ENCODE assay signal across 1 worm cellular context in the genomic region with DNA sequence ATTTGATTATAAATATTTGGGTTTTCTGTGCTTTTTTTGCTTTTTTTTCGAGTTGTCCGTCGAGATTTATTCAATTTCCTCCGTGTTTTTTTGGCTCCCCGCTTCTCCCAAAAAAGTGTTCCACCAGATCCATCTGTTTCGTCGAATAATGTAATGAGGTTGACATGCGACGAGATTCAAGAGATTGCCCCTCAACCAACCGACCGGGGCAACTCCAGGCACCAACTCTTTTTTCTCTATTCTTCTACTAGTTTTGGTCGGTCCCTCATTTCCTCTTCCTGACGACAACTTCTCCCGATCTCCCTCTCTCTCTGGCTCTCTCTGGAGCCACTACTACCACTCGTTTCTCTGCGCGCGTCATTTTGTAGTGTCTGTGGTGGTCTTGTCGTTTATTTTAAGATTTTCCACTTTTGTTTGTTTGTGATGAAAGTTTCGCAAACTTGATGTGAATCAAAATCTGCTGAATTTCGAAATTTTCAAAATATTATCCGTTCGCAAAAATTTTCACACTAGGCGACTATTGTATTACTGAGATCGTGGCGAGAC.
TF ChIP-seq lines count a peak whose summit lies in the region.

No protein-coding gene starts in this region.

TF ChIP-seq in whole organism, L1 larva, 84 proteins besides CTCF, POLR2A, EP300 and RAD21 (continued from another document):
- no peak for TF ChIP-seq elt-3 (tag; optimal IDR thresholded peaks at IDR 0.05; lab: Kevin White, UChicago)
- TF ChIP-seq swsn-7 (tag; optimal IDR thresholded peaks at IDR 0.05; lab: Kevin White, UChicago): peak; percentile 0
- no peak for TF ChIP-seq sup-37 (GFP tag; optimal IDR thresholded peaks at IDR 0.05; lab: Kevin White, UChicago)
- no peak for TF ChIP-seq zag-1 (tag; optimal IDR thresholded peaks at IDR 0.05; lab: Kevin White, UChicago)
- TF ChIP-seq blmp-1 (tag; optimal IDR thresholded peaks at IDR 0.05; lab: Kevin White, UChicago): no peak
- TF ChIP-seq dpl-1 (GFP tag; optimal IDR thresholded peaks at IDR 0.05; lab: Kevin White, UChicago): no peak
- no peak for TF ChIP-seq lir-3 (tag; optimal IDR thresholded peaks at IDR 0.05; lab: Kevin White, UChicago; ENCODE audit: poor library complexity)
- TF ChIP-seq mab-9 (GFP tag; IDR thresholded peaks at IDR 0.05; lab: Robert Waterston, UW): no peak
- no peak for TF ChIP-seq tlp-1 (tag; optimal IDR thresholded peaks at IDR 0.05; lab: Kevin White, UChicago)
- no peak for TF ChIP-seq nhr-85 (tag; lab: Kevin White, UChicago)
- no peak for TF ChIP-seq fos-1 (tag; optimal IDR thresholded peaks at IDR 0.05; lab: Kevin White, UChicago)
- no peak for TF ChIP-seq nhr-20 (tag; optimal IDR thresholded peaks at IDR 0.05; lab: Kevin White, UChicago)
- TF ChIP-seq dsc-1 (tag; optimal IDR thresholded peaks at IDR 0.05; lab: Kevin White, UChicago): peak; percentile 66
- TF ChIP-seq egl-27 (tag; optimal IDR thresholded peaks at IDR 0.05; lab: Kevin White, UChicago): no peak
- no peak for TF ChIP-seq alr-1 (tag; optimal IDR thresholded peaks at IDR 0.05; lab: Kevin White, UChicago; ENCODE audit: borderline replicate concordance)
- TF ChIP-seq C34B4.2 (tag; optimal IDR thresholded peaks at IDR 0.05; lab: Kevin White, UChicago): no peak
- TF ChIP-seq unc-30 (tag; optimal IDR thresholded peaks at IDR 0.05; lab: Kevin White, UChicago): no peak
- no peak for TF ChIP-seq irx-1 (tag; optimal IDR thresholded peaks at IDR 0.05; lab: Kevin White, UChicago)
- peak in 2 of 3 experiments; percentile 7 to 48 for TF ChIP-seq ceh-82 (tag; optimal IDR thresholded peaks at IDR 0.05; lab: Kevin White, UChicago)
- TF ChIP-seq aly-2 (tag; optimal IDR thresholded peaks at IDR 0.05; lab: Kevin White, UChicago): no peak
- no peak for TF ChIP-seq sox-4 (tag; optimal IDR thresholded peaks at IDR 0.05; lab: Kevin White, UChicago)
- TF ChIP-seq nhr-77 (tag; optimal IDR thresholded peaks at IDR 0.05; lab: Kevin White, UChicago): no peak
- no peak for TF ChIP-seq elt-2 (tag; optimal IDR thresholded peaks at IDR 0.05; lab: Kevin White, UChicago)
- TF ChIP-seq unc-130 (tag; optimal IDR thresholded peaks at IDR 0.05; lab: Kevin White, UChicago): no peak
- TF ChIP-seq efl-1 (optimal IDR thresholded peaks at IDR 0.05; lab: Kevin White, UChicago): peak in 1 of 2 experiments; percentile 3
- no peak for TF ChIP-seq efl-1 (GFP tag; optimal IDR thresholded peaks at IDR 0.05 in 1 of 2; lab: Kevin White, UChicago)
- TF ChIP-seq ama-1 (optimal IDR thresholded peaks at IDR 0.05; lab: Kevin White, UChicago): no peak
- peak; percentile 77 for TF ChIP-seq lin-14 (GFP tag; optimal IDR thresholded peaks at IDR 0.05; lab: Kevin White, UChicago)
- no peak for TF ChIP-seq mdl-1 (tag; optimal IDR thresholded peaks at IDR 0.05; lab: Kevin White, UChicago)
- no peak for TF ChIP-seq nhr-90 (tag; optimal IDR thresholded peaks at IDR 0.05; lab: Kevin White, UChicago; ENCODE audit: poor library complexity)
- TF ChIP-seq nhr-28 (tag; optimal IDR thresholded peaks at IDR 0.05; lab: Kevin White, UChicago): no peak
- TF ChIP-seq ces-1 (GFP tag; optimal IDR thresholded peaks at IDR 0.05; lab: Kevin White, UChicago): no peak
- no peak for TF ChIP-seq C04F5.9 (tag; optimal IDR thresholded peaks at IDR 0.05; lab: Kevin White, UChicago)
- TF ChIP-seq pax-3 (tag; optimal IDR thresholded peaks at IDR 0.05; lab: Kevin White, UChicago): no peak
- TF ChIP-seq nhr-47 (tag; optimal IDR thresholded peaks at IDR 0.05; lab: Kevin White, UChicago): peak; percentile 11
- no peak for TF ChIP-seq jun-1 (tag; optimal IDR thresholded peaks at IDR 0.05; lab: Kevin White, UChicago)
- no peak for TF ChIP-seq nhr-11 (tag; optimal IDR thresholded peaks at IDR 0.05; lab: Kevin White, UChicago)
- TF ChIP-seq ets-5 (GFP tag; IDR thresholded peaks at IDR 0.05; lab: Robert Waterston, UW): no peak
- TF ChIP-seq ztf-4 (tag; optimal IDR thresholded peaks at IDR 0.05; lab: Kevin White, UChicago): no peak
- no peak for TF ChIP-seq unc-86 (tag; optimal IDR thresholded peaks at IDR 0.05; lab: Kevin White, UChicago)
- TF ChIP-seq nhr-12 (tag; optimal IDR thresholded peaks at IDR 0.05; lab: Kevin White, UChicago): no peak
- TF ChIP-seq nhr-71 (tag; optimal IDR thresholded peaks at IDR 0.05; lab: Kevin White, UChicago): peak; percentile 33
- TF ChIP-seq lin-35 (GFP tag; optimal IDR thresholded peaks at IDR 0.05; lab: Kevin White, UChicago): no peak
- TF ChIP-seq C16A3.4 (tag; optimal IDR thresholded peaks at IDR 0.05; lab: Kevin White, UChicago): no peak
- TF ChIP-seq hlh-17 (GFP tag; optimal IDR thresholded peaks at IDR 0.05; lab: Kevin White, UChicago; ENCODE audit: borderline replicate concordance): no peak
- no peak for TF ChIP-seq nhr-76 (tag; optimal IDR thresholded peaks at IDR 0.05; lab: Kevin White, UChicago)
- TF ChIP-seq isw-1 (GFP tag; IDR thresholded peaks at IDR 0.05; lab: Robert Waterston, UW): 0 out of 2 replicates have a peak, but pooled peaks have one; percentile 12
- no peak for TF ChIP-seq xbp-1 (tag; optimal IDR thresholded peaks at IDR 0.05; lab: Kevin White, UChicago)
- peak in 1 of 2 experiments; percentile 18 for TF ChIP-seq lsy-2 (tag; optimal IDR thresholded peaks at IDR 0.05; lab: Kevin White, UChicago)
- TF ChIP-seq nhr-19 (GFP tag; conservative IDR thresholded peaks at IDR 0.05; lab: Robert Waterston, UW): no peak
- no peak for TF ChIP-seq egl-13 (tag; optimal IDR thresholded peaks at IDR 0.05; lab: Kevin White, UChicago)
- no peak for TF ChIP-seq nhr-84 (tag; optimal IDR thresholded peaks at IDR 0.05; lab: Kevin White, UChicago)
- TF ChIP-seq fkh-4 (tag; optimal IDR thresholded peaks at IDR 0.05; lab: Kevin White, UChicago; ENCODE audit: borderline replicate concordance): peak; percentile 1
- no peak for TF ChIP-seq rnt-1 (tag; optimal IDR thresholded peaks at IDR 0.05; lab: Kevin White, UChicago)
- TF ChIP-seq F16B12.6 (tag; optimal IDR thresholded peaks at IDR 0.05; lab: Kevin White, UChicago): no peak
- TF ChIP-seq grh-1 (GFP tag; IDR thresholded peaks at IDR 0.05; lab: Robert Waterston, UW): no peak
- no peak for TF ChIP-seq pag-3 (tag; optimal IDR thresholded peaks at IDR 0.05; lab: Kevin White, UChicago; ENCODE audit: borderline replicate concordance, insufficient read depth)
- TF ChIP-seq unc-62 (GFP tag; optimal IDR thresholded peaks at IDR 0.05; lab: Kevin White, UChicago): no peak
- TF ChIP-seq skn-1 (tag; optimal IDR thresholded peaks at IDR 0.05; lab: Kevin White, UChicago): no peak
- no peak for TF ChIP-seq unc-98 (GFP tag; IDR thresholded peaks at IDR 0.05; lab: Robert Waterston, UW)
- TF ChIP-seq hpl-2 (GFP tag; optimal IDR thresholded peaks at IDR 0.05; lab: Kevin White, UChicago): no peak
- TF ChIP-seq ceh-90 (tag; optimal IDR thresholded peaks at IDR 0.05; lab: Kevin White, UChicago): no peak
- no peak for TF ChIP-seq zip-4 (GFP tag; optimal IDR thresholded peaks at IDR 0.05; lab: Kevin White, UChicago)
- no peak for TF ChIP-seq ceh-88 (GFP tag; IDR thresholded peaks at IDR 0.05; lab: Robert Waterston, UW)
- TF ChIP-seq pqm-1 (tag; optimal IDR thresholded peaks at IDR 0.05; lab: Kevin White, UChicago): no peak
- TF ChIP-seq nhr-237 (tag; optimal IDR thresholded peaks at IDR 0.05; lab: Kevin White, UChicago): no peak
- no peak for TF ChIP-seq lin-39 (tag; optimal IDR thresholded peaks at IDR 0.05; lab: Kevin White, UChicago)
- TF ChIP-seq Y116A8C.19 (tag; optimal IDR thresholded peaks at IDR 0.05; lab: Kevin White, UChicago; ENCODE audit: borderline replicate concordance): no peak
- TF ChIP-seq snu-23 (GFP tag; optimal IDR thresholded peaks at IDR 0.05; lab: Kevin White, UChicago): no peak
